Fruit fly (Drosophila melanogaster): ENCODE data around the gene Arp8.

Gene Arp8

dm6 chrX:17828298-17829033, 32.1 kb downstream of the Arp8 start:
- TF ChIP-seq CG9948 (tag; optimal IDR thresholded peaks at IDR 0.05) (no peak), CG14655 (GFP tag; optimal IDR thresholded peaks at IDR 0.05) (no peak), Pif1B (GFP tag; optimal IDR thresholded peaks at IDR 0.05) (no peak), Pif1A (GFP tag; optimal IDR thresholded peaks at IDR 0.05) (no peak)

dm6 chrX:17826807-17827703, 33.5 kb downstream of the Arp8 start, which contains the start of gene Socs16D:
Socs16D (minus strand) TSS chrX:17827564.
- TF ChIP-seq Snoo (tag; optimal IDR thresholded peaks at IDR 0.05), result peak; percentile 43
- no peak for TF ChIP-seq CG34367 (tag; optimal IDR thresholded peaks at IDR 0.05)
- no peak for TF ChIP-seq CG9948 (tag; optimal IDR thresholded peaks at IDR 0.05)
- no peak; the same call in 2 of the 3 replicates for TF ChIP-seq fd96Ca (GFP tag; IDR thresholded peaks at IDR 0.05)
- TF ChIP-seq CG14655 (GFP tag; optimal IDR thresholded peaks at IDR 0.05), result no peak
- TF ChIP-seq Ets98B (GFP tag; IDR thresholded peaks at IDR 0.05), result peak; percentile 6; the same call in 1 of the 2 replicates
- no peak for TF ChIP-seq CG15710 (tag; optimal IDR thresholded peaks at IDR 0.05)
- TF ChIP-seq CG8301 (tag; optimal IDR thresholded peaks at IDR 0.05), result peak; percentile 7
- no peak for TF ChIP-seq CG32121 (GFP tag; IDR thresholded peaks at IDR 0.05)
- no peak for TF ChIP-seq rn (GFP tag; IDR thresholded peaks at IDR 0.05)
- no peak for TF ChIP-seq gl (tag; optimal IDR thresholded peaks at IDR 0.05)
- TF ChIP-seq Pif1A (GFP tag; optimal IDR thresholded peaks at IDR 0.05), result no peak
- TF ChIP-seq CG13204 (GFP tag; optimal IDR thresholded peaks at IDR 0.05), result peak; percentile 18
- TF ChIP-seq Pif1B (GFP tag; optimal IDR thresholded peaks at IDR 0.05), result peak; percentile 51
- TF ChIP-seq CG4496 (GFP tag; IDR thresholded peaks at IDR 0.05), result peak; percentile 27; the same call in 2 of the 3 replicates
- TF ChIP-seq CG12605 (GFP tag; IDR thresholded peaks at IDR 0.05), result no peak
- TF ChIP-seq CG8159 (tag; optimal IDR thresholded peaks at IDR 0.05), result no peak
- TF ChIP-seq D1 (tag; optimal IDR thresholded peaks at IDR 0.05), result no peak
- no peak for TF ChIP-seq CG17806 (tag; optimal IDR thresholded peaks at IDR 0.05)
- TF ChIP-seq CG10348 (GFP tag; IDR thresholded peaks at IDR 0.05), result no peak
- peak; percentile 20 for TF ChIP-seq EcR (GFP tag; optimal IDR thresholded peaks at IDR 0.05)

dm6 chrX:17821466-17821865, 39.1 kb downstream of the Arp8 start:
- TF ChIP-seq CG10348 (GFP tag; IDR thresholded peaks at IDR 0.05) (no peak), CG17806 (tag; optimal IDR thresholded peaks at IDR 0.05) (no peak), CG32121 (GFP tag; IDR thresholded peaks at IDR 0.05) (no peak), fd96Ca (GFP tag; IDR thresholded peaks at IDR 0.05) (no peak), CG4496 (GFP tag; IDR thresholded peaks at IDR 0.05) (0 out of 3 replicates have a peak, but pooled peaks have one; percentile 20)

- TF ChIP-seq Pif1A (GFP tag; optimal IDR thresholded peaks at IDR 0.05) (no peak), CG4496 (GFP tag; IDR thresholded peaks at IDR 0.05) (no peak), CG15710 (tag; optimal IDR thresholded peaks at IDR 0.05) (no peak), EcR (GFP tag; optimal IDR thresholded peaks at IDR 0.05) (no peak), CG14655 (GFP tag; optimal IDR thresholded peaks at IDR 0.05) (no peak), Ets98B (GFP tag; IDR thresholded peaks at IDR 0.05) (no peak), CG32121 (GFP tag; IDR thresholded peaks at IDR 0.05) (no peak), CG12605 (GFP tag; IDR thresholded peaks at IDR 0.05) (no peak), CG10348 (GFP tag; IDR thresholded peaks at IDR 0.05) (no peak), Pif1B (GFP tag; optimal IDR thresholded peaks at IDR 0.05) (no peak), rn (GFP tag; IDR thresholded peaks at IDR 0.05) (no peak), D1 (tag; optimal IDR thresholded peaks at IDR 0.05) (no peak), CG34367 (tag; optimal IDR thresholded peaks at IDR 0.05) (no peak), gl (tag; optimal IDR thresholded peaks at IDR 0.05) (no peak), CG13204 (GFP tag; optimal IDR thresholded peaks at IDR 0.05) (no peak), CG9948 (tag; optimal IDR thresholded peaks at IDR 0.05) (no peak), CG8159 (tag; optimal IDR thresholded peaks at IDR 0.05) (no peak), fd96Ca (GFP tag; IDR thresholded peaks at IDR 0.05) (no peak)
Observed at dm6 chrX:17820252-17820651, 40.3 kb downstream of the Arp8 start.

- TF ChIP-seq Pif1A (GFP tag; optimal IDR thresholded peaks at IDR 0.05), result no peak
- no peak for TF ChIP-seq Ets98B (GFP tag; IDR thresholded peaks at IDR 0.05)
- TF ChIP-seq Snoo (tag; optimal IDR thresholded peaks at IDR 0.05), result no peak
Observed at dm6 chrX:17819635-17820139, 40.9 kb downstream of the Arp8 start, which contains the start of gene CG12986. CG12986 (minus strand) TSS chrX:17819685.

dm6 chrX:17816437-17816836, 44.2 kb downstream of the Arp8 start:
- no peak for TF ChIP-seq Pif1B (GFP tag; optimal IDR thresholded peaks at IDR 0.05)
- peak; percentile 27 for TF ChIP-seq Snoo (tag; optimal IDR thresholded peaks at IDR 0.05)
- no peak for TF ChIP-seq CG10348 (GFP tag; IDR thresholded peaks at IDR 0.05)
- peak; percentile 9 for TF ChIP-seq CG8301 (tag; optimal IDR thresholded peaks at IDR 0.05)
- peak; percentile 53 for TF ChIP-seq CG8159 (tag; optimal IDR thresholded peaks at IDR 0.05)
- TF ChIP-seq CG15710 (tag; optimal IDR thresholded peaks at IDR 0.05), result peak; percentile 37
- no peak for TF ChIP-seq EcR (GFP tag; optimal IDR thresholded peaks at IDR 0.05)
- TF ChIP-seq fd96Ca (GFP tag; IDR thresholded peaks at IDR 0.05), result no peak
- no peak for TF ChIP-seq CG4496 (GFP tag; IDR thresholded peaks at IDR 0.05)
- TF ChIP-seq CG17806 (tag; optimal IDR thresholded peaks at IDR 0.05), result peak; percentile 26
- no peak for TF ChIP-seq gl (tag; optimal IDR thresholded peaks at IDR 0.05)
- no peak for TF ChIP-seq CG32121 (GFP tag; IDR thresholded peaks at IDR 0.05)
- TF ChIP-seq CG13204 (GFP tag; optimal IDR thresholded peaks at IDR 0.05), result no peak
- TF ChIP-seq CG14655 (GFP tag; optimal IDR thresholded peaks at IDR 0.05), result no peak
- no peak for TF ChIP-seq Ets98B (GFP tag; IDR thresholded peaks at IDR 0.05)
- TF ChIP-seq CG34367 (tag; optimal IDR thresholded peaks at IDR 0.05), result peak; percentile 1
- TF ChIP-seq Pif1A (GFP tag; optimal IDR thresholded peaks at IDR 0.05), result no peak
- no peak for TF ChIP-seq D1 (tag; optimal IDR thresholded peaks at IDR 0.05)
- peak; percentile 36 for TF ChIP-seq CG9948 (tag; optimal IDR thresholded peaks at IDR 0.05)
- TF ChIP-seq CG12605 (GFP tag; IDR thresholded peaks at IDR 0.05), result no peak

Data from whole organism, pupa.